Worm (Caenorhabditis elegans) whole organism, young adult: ENCODE measurements around the gene Y73F8A.13.

ENCODE experiments used
- C06A6.2 ChIP-seq: fragments of 200-800 bp; sonication (Bioruptor generic); conservative IDR thresholded peaks from 2 replicates; pipeline ENCODE4 v1.3.6; 2022; ENCODE audit warnings: missing genetic modification characterization, missing compliant biosample characterization
- F57A8.1 ChIP-seq: fragments of 200-800 bp; sonication (Bioruptor generic); optimal IDR thresholded peaks from 2 replicates; lab custom pipeline; 2018; ENCODE audit warnings: mild to moderate bottlenecking, missing genetic modification characterization, moderate library complexity, missing compliant biosample characterization
- Y67H2A.10 ChIP-seq: fragments of 200-800 bp; sonication (Bioruptor generic); conservative IDR thresholded peaks from 2 replicates; pipeline ENCODE4 v1.3.6; 2022; ENCODE audit warnings: missing genetic modification reagents, missing genetic modification characterization, missing compliant biosample characterization
- bed-2 ChIP-seq: fragments of 200-800 bp; sonication (Bioruptor generic); IDR thresholded peaks from 2 replicates; pipeline ENCODE4 v1.3.6; 2022; ENCODE audit warnings: missing genetic modification reagents, missing genetic modification characterization, missing compliant biosample characterization
- ceh-91 ChIP-seq: fragments of 200-800 bp; sonication (Bioruptor generic); IDR thresholded peaks from 2 replicates; pipeline ENCODE4 v1.3.6; 2022; ENCODE audit warnings: missing genetic modification reagents, missing genetic modification characterization, missing compliant biosample characterization
- efl-1 ChIP-seq: fragments of 150-350 bp; optimal IDR thresholded peaks from 2 replicates; lab custom pipeline; 2014; ENCODE audit warnings: missing biosample characterization, missing genetic modification reagents, missing genetic modification characterization
- lag-1 ChIP-seq: fragments of 200-800 bp; sonication (Bioruptor generic); IDR thresholded peaks from 2 replicates; pipeline ENCODE4 v1.3.6; 2022; ENCODE audit warnings: missing genetic modification reagents, missing genetic modification characterization, missing compliant biosample characterization
- nhr-27 ChIP-seq: fragments of 200-800 bp; sonication (Bioruptor generic); optimal IDR thresholded peaks from 2 replicates; lab custom pipeline; 2018; ENCODE audit warnings: mild to moderate bottlenecking, missing genetic modification characterization, moderate library complexity, missing compliant biosample characterization

ce11 chrIV:15274063-15274462 is 38.0 kb upstream of the Y73F8A.13 start:
- TF ChIP-seq C06A6.2 (GFP tag; lab: Robert Waterston, UW), result no peak
- no peak for TF ChIP-seq ceh-91 (GFP tag; lab: Robert Waterston, UW)
- no peak for TF ChIP-seq bed-2 (GFP tag; lab: Robert Waterston, UW)
- no peak for TF ChIP-seq F57A8.1
- TF ChIP-seq Y67H2A.10 (GFP tag; lab: Robert Waterston, UW), result no peak
- no peak for TF ChIP-seq lag-1 (GFP tag; lab: Robert Waterston, UW)
- no peak for TF ChIP-seq efl-1 (GFP tag; lab: Kevin White, UChicago)
- no peak for TF ChIP-seq nhr-27 (tag; lab: Kevin White, UChicago)
